Worm (Caenorhabditis elegans) whole organism, L1 larva: ENCODE measurements around the gene ncx-6.

Source experiments
- C04F5.9 ChIP-seq: sonication (generic microtip); optimal IDR thresholded peaks from 2 replicates; lab custom pipeline; 2016; ENCODE audit warnings: missing genetic modification characterization, missing compliant biosample characterization
- C16A3.4 ChIP-seq: fragments of 150-350 bp; optimal IDR thresholded peaks from 2 replicates; lab custom pipeline; 2014; ENCODE audit warnings: missing biosample characterization, missing genetic modification characterization
- C34B4.2 ChIP-seq: sonication (generic microtip); optimal IDR thresholded peaks from 2 replicates; lab custom pipeline; 2017; ENCODE audit warnings: mild to moderate bottlenecking, missing genetic modification characterization, missing compliant biosample characterization
- Y116A8C.19 ChIP-seq: sonication (generic microtip); optimal IDR thresholded peaks from 2 replicates; lab custom pipeline; 2016; ENCODE audit warnings: missing compliant biosample characterization, missing genetic modification characterization, borderline replicate concordance
- aha-1 ChIP-seq: fragments of 150-350 bp; optimal IDR thresholded peaks from 2 replicates; lab custom pipeline; 2014; ENCODE audit warnings: missing biosample characterization, missing genetic modification characterization
- alr-1 ChIP-seq: fragments of 200-800 bp; sonication (Bioruptor generic); optimal IDR thresholded peaks from 2 replicates; lab custom pipeline; 2018; ENCODE audit warnings: borderline replicate concordance, mild to moderate bottlenecking, missing genetic modification characterization, missing compliant biosample characterization
- aly-2 ChIP-seq: fragments of 150-350 bp; optimal IDR thresholded peaks from 2 replicates; lab custom pipeline; 2014; ENCODE audit warnings: missing biosample characterization, missing genetic modification characterization
- ama-1 ChIP-seq: fragments of 150-350 bp; optimal IDR thresholded peaks from 2 replicates; lab custom pipeline; 2014
- blmp-1 ChIP-seq: fragments of 150-350 bp; optimal IDR thresholded peaks from 2 replicates; lab custom pipeline; 2014; ENCODE audit warnings: missing biosample characterization, missing genetic modification characterization
- ceh-82 ChIP-seq, 3 experiments: fragments of 150-350 bp in 1 of 3; sonication (generic microtip) in 2 of 3; optimal IDR thresholded peaks; 2 replicates each; lab custom pipeline; 2014 to 2017; ENCODE audit warnings: missing biosample characterization in 3 of 3, missing genetic modification characterization in 3 of 3
- ceh-88 ChIP-seq: fragments of 200-800 bp; sonication (Bioruptor generic); IDR thresholded peaks from 2 replicates; pipeline ENCODE4 v1.3.6; 2022; ENCODE audit warnings: missing genetic modification characterization, missing compliant biosample characterization
- ceh-90 ChIP-seq: sonication (generic microtip); optimal IDR thresholded peaks from 2 replicates; lab custom pipeline; 2016; ENCODE audit warnings: missing genetic modification characterization, missing compliant biosample characterization
- ces-1 ChIP-seq: fragments of 150-350 bp; optimal IDR thresholded peaks from 2 replicates; lab custom pipeline; 2014; ENCODE audit warnings: missing biosample characterization, missing genetic modification reagents, missing genetic modification characterization
- dpl-1 ChIP-seq, 3 experiments: fragments of 150-350 bp in 2 of 3; sonication (generic microtip) in 1 of 3; optimal IDR thresholded peaks; 2 replicates each; lab custom pipeline; 2014 to 2017; ENCODE audit warnings: missing biosample characterization in 3 of 3, missing genetic modification characterization in 3 of 3, missing genetic modification reagents in 3 of 3
- dsc-1 ChIP-seq: sonication (generic microtip); optimal IDR thresholded peaks from 2 replicates; lab custom pipeline; 2016; ENCODE audit warnings: mild to moderate bottlenecking, missing genetic modification characterization, missing compliant biosample characterization
- efl-1 ChIP-seq, 4 experiments: fragments of 150-350 bp; optimal IDR thresholded peaks in 3 of 4; peaks in 1 of 4; 1 replicate in 1 of 4; 2 replicates in 3 of 4; lab custom pipeline; 2014; ENCODE audit warnings: missing biosample characterization in 2 of 4, missing genetic modification characterization in 2 of 4, missing genetic modification reagents in 2 of 4
- egl-13 ChIP-seq: sonication (generic microtip); optimal IDR thresholded peaks from 2 replicates; lab custom pipeline; 2016; ENCODE audit warnings: missing genotype, missing genetic modification reagents, missing genetic modification characterization, missing compliant biosample characterization
- egl-27 ChIP-seq, 2 experiments: fragments of 150-350 bp in 1 of 2; sonication (generic microtip); optimal IDR thresholded peaks; 3 replicates each; lab custom pipeline; 2017 to 2018; ENCODE audit warnings: missing biosample characterization in 2 of 2, missing genetic modification characterization in 2 of 2, missing genetic modification reagents in 2 of 2
- fkh-10 ChIP-seq: sonication (generic microtip); optimal IDR thresholded peaks from 2 replicates; lab custom pipeline; 2017; ENCODE audit warnings: missing biosample characterization, missing genetic modification reagents, missing genetic modification characterization
- hlh-17 ChIP-seq: fragments of 200-800 bp; sonication (Bioruptor generic); optimal IDR thresholded peaks from 2 replicates; lab custom pipeline; 2018; ENCODE audit warnings: missing genetic modification characterization, mild to moderate bottlenecking, missing compliant biosample characterization, moderate library complexity, borderline replicate concordance
- hpl-2 ChIP-seq: fragments of 150-350 bp; optimal IDR thresholded peaks from 2 replicates; lab custom pipeline; 2014; ENCODE audit warnings: missing biosample characterization, missing genetic modification reagents, missing genetic modification characterization
- irx-1 ChIP-seq: sonication (generic microtip); optimal IDR thresholded peaks from 2 replicates; lab custom pipeline; 2016; ENCODE audit warnings: missing genetic modification characterization, missing compliant biosample characterization
- isw-1 ChIP-seq: fragments of 200-800 bp; sonication (Bioruptor generic); IDR thresholded peaks from 2 replicates; pipeline ENCODE4 v1.3.6; 2022; ENCODE audit warnings: missing genetic modification characterization, missing compliant biosample characterization
- jun-1 ChIP-seq: fragments of 150-350 bp; optimal IDR thresholded peaks from 2 replicates; lab custom pipeline; 2014; ENCODE audit warnings: missing biosample characterization, missing genetic modification reagents, missing genetic modification characterization
- lin-13 ChIP-seq: fragments of 150-350 bp; optimal IDR thresholded peaks from 2 replicates; lab custom pipeline; 2014; ENCODE audit warnings: missing biosample characterization, missing genetic modification reagents, missing genetic modification characterization
- lin-14 ChIP-seq: fragments of 200-800 bp; sonication (Bioruptor generic); optimal IDR thresholded peaks from 2 replicates; lab custom pipeline; 2018; ENCODE audit warnings: mild to moderate bottlenecking, missing genetic modification characterization, moderate library complexity, missing compliant biosample characterization
- lin-15B ChIP-seq: fragments of 150-350 bp; sonication (generic microtip); optimal IDR thresholded peaks from 3 replicates; lab custom pipeline; 2014; ENCODE audit warnings: missing biosample characterization, missing genetic modification characterization
- lin-35 ChIP-seq, 2 experiments: fragments of 150-350 bp; optimal IDR thresholded peaks; 2 replicates each; lab custom pipeline; 2014; ENCODE audit warnings: missing biosample characterization in 2 of 2, missing genetic modification characterization in 2 of 2, missing genetic modification reagents in 2 of 2
- lir-3 ChIP-seq: sonication (generic microtip); optimal IDR thresholded peaks from 2 replicates; lab custom pipeline; 2016; ENCODE audit warnings: mild to moderate bottlenecking, missing genetic modification characterization, moderate library complexity, missing compliant biosample characterization; ENCODE audit not compliant: poor library complexity
- mab-9 ChIP-seq: fragments of 200-800 bp; sonication (Bioruptor generic); IDR thresholded peaks from 2 replicates; pipeline ENCODE4 v1.3.6; 2022; ENCODE audit warnings: missing genetic modification reagents, missing genetic modification characterization, missing compliant biosample characterization
- mdl-1 ChIP-seq, 2 experiments: fragments of 150-350 bp; optimal IDR thresholded peaks; 2 replicates each; lab custom pipeline; 2014 to 2017; ENCODE audit warnings: missing biosample characterization in 2 of 2, missing genetic modification characterization in 2 of 2, inconsistent platforms in 1 of 2
- nhr-237 ChIP-seq: fragments of 150-350 bp; optimal IDR thresholded peaks from 2 replicates; lab custom pipeline; 2014; ENCODE audit warnings: missing biosample characterization, missing genetic modification characterization
- nhr-47 ChIP-seq: sonication (generic microtip); optimal IDR thresholded peaks from 2 replicates; lab custom pipeline; 2016; ENCODE audit warnings: mild to moderate bottlenecking, missing genetic modification characterization, moderate library complexity, missing compliant biosample characterization
- nhr-71 ChIP-seq: sonication (generic microtip); optimal IDR thresholded peaks from 2 replicates; lab custom pipeline; 2016; ENCODE audit warnings: mild to moderate bottlenecking, missing genetic modification characterization, moderate library complexity, missing compliant biosample characterization
- nhr-77 ChIP-seq: fragments of 150-350 bp; optimal IDR thresholded peaks from 2 replicates; lab custom pipeline; 2014; ENCODE audit warnings: missing biosample characterization, missing genetic modification characterization
- nhr-84 ChIP-seq: sonication (generic microtip); optimal IDR thresholded peaks from 2 replicates; lab custom pipeline; 2017; ENCODE audit warnings: missing biosample characterization, missing genetic modification characterization
- pag-3 ChIP-seq: sonication (generic microtip); optimal IDR thresholded peaks from 2 replicates; lab custom pipeline; 2017; ENCODE audit warnings: missing genetic modification characterization, mild to moderate bottlenecking, missing compliant biosample characterization, antibody characterized with exemption, borderline replicate concordance; ENCODE audit not compliant: insufficient read depth
- rnt-1 ChIP-seq: sonication (generic microtip); optimal IDR thresholded peaks from 2 replicates; lab custom pipeline; 2016; ENCODE audit warnings: mild to moderate bottlenecking, missing genetic modification characterization, moderate library complexity, missing compliant biosample characterization
- snu-23 ChIP-seq: sonication (generic microtip); optimal IDR thresholded peaks from 2 replicates; lab custom pipeline; 2016; ENCODE audit warnings: missing genetic modification characterization, missing compliant biosample characterization
- sptf-1 ChIP-seq: fragments of 150-350 bp; optimal IDR thresholded peaks from 2 replicates; lab custom pipeline; 2014; ENCODE audit warnings: missing biosample characterization, missing genetic modification characterization
- tlp-1 ChIP-seq: fragments of 150-350 bp; optimal IDR thresholded peaks from 2 replicates; lab custom pipeline; 2014; ENCODE audit warnings: missing biosample characterization, missing genetic modification characterization
- unc-86 ChIP-seq: sonication (generic microtip); optimal IDR thresholded peaks from 2 replicates; lab custom pipeline; 2016; ENCODE audit warnings: missing genetic modification characterization, missing compliant biosample characterization
- unc-98 ChIP-seq: fragments of 200-800 bp; sonication (Bioruptor generic); IDR thresholded peaks from 2 replicates; pipeline ENCODE4 v1.3.6; 2022; ENCODE audit warnings: missing genetic modification characterization, missing compliant biosample characterization
- xbp-1 ChIP-seq: sonication (generic microtip); optimal IDR thresholded peaks from 2 replicates; lab custom pipeline; 2016; ENCODE audit warnings: missing genetic modification characterization, missing compliant biosample characterization

Gene ncx-6

ce11 chrIII:9705157-9705905, 8.4 kb downstream of the ncx-6 start:
- TF ChIP-seq jun-1 (no peak), dsc-1 (tag; lab: Kevin White, UChicago) (no peak), ceh-90 (no peak), ces-1 (GFP tag; lab: Kevin White, UChicago) (no peak), sptf-1 (tag; lab: Kevin White, UChicago) (no peak), lin-15B (no peak), blmp-1 (peak; percentile 41)

ce11 chrIII:9704606-9704938, 9.2 kb downstream of the ncx-6 start:
- TF ChIP-seq alr-1 (tag; lab: Kevin White, UChicago) (no peak), lin-14 (GFP tag; lab: Kevin White, UChicago) (peak; percentile 1), efl-1 (optimal IDR thresholded peaks at IDR 0.05; lab: Kevin White, UChicago) (no peak), efl-1 (GFP tag; optimal IDR thresholded peaks at IDR 0.05 in 1 of 2; lab: Kevin White, UChicago) (peak in 1 of 2 experiments; percentile 51)

DNA sequence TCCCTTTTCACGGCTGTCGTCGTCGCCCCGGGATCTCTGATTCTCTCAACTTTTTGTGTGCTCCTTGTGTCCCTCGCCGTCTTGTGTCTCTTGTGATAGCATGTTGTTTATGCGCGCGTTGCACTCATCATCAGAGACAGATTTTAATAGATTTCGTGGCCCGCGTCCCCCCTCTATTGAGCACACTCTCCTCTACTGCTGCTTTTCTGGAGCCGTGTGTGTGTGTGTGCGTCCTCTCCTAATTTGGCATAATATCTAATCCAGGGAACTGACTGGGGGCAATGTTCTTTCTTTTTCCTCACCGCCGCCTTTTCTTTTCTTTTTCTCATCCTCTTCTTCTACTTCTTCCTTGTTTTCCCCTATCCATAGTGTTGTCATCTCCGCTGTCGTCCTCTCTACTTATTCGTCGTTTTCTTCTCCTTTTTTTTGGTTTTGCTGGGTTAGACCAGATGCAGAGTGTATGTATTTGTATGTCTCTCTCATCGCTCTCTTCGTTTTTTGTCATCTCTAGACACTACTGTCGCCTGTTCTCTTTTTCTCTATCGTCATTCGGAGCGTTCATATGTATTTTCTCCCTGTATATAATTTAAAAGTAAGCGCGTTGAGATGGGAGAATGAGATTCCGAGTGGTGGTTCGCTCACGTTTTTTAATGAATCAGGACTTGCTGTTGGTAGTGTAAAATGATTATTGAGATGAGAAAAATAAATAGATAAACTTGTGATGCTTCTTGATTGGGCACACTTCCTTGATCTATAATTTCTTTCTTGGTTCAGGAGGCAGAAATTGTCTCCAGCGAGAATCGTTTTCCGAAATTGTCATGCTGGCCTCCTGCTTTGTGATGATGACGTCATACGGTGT, 9.8 kb downstream of the ncx-6 start:
- TF ChIP-seq irx-1 (tag; lab: Kevin White, UChicago) (no peak), rnt-1 (tag; lab: Kevin White, UChicago) (peak; percentile 33), unc-98 (GFP tag; lab: Robert Waterston, UW) (no peak), ama-1 (lab: Kevin White, UChicago) (no peak), egl-27 (tag; optimal IDR thresholded peaks at IDR 0.05; lab: Kevin White, UChicago) (no peak), ceh-90 (no peak), sptf-1 (tag; lab: Kevin White, UChicago) (no peak), mab-9 (peak; percentile 31; the same call in 1 of the 2 replicates), dpl-1 (GFP tag; optimal IDR thresholded peaks at IDR 0.05; lab: Kevin White, UChicago) (peak in 1 of 3 experiments; percentile 6), lin-13 (GFP tag; lab: Kevin White, UChicago) (peak; percentile 40), C16A3.4 (tag; lab: Kevin White, UChicago) (no peak), nhr-77 (no peak), hpl-2 (GFP tag; lab: Kevin White, UChicago) (no peak), ceh-88 (GFP tag; lab: Robert Waterston, UW) (0 out of 2 replicates have a peak, but pooled peaks have one; percentile 14), nhr-84 (tag; lab: Kevin White, UChicago) (no peak), unc-86 (tag; lab: Kevin White, UChicago) (peak; percentile 59), nhr-47 (tag; lab: Kevin White, UChicago) (peak; percentile 62), nhr-71 (peak; percentile 51), egl-13 (peak; percentile 30), mdl-1 (tag; optimal IDR thresholded peaks at IDR 0.05; lab: Kevin White, UChicago) (no peak), C34B4.2 (tag; lab: Kevin White, UChicago) (no peak), hlh-17 (GFP tag; lab: Kevin White, UChicago) (no peak), Y116A8C.19 (tag; lab: Kevin White, UChicago) (no peak), isw-1 (GFP tag; lab: Robert Waterston, UW) (no peak; the same call in 1 of the 2 replicates), nhr-237 (no peak), xbp-1 (peak; percentile 7), alr-1 (tag; lab: Kevin White, UChicago) (no peak), snu-23 (GFP tag; lab: Kevin White, UChicago) (peak; percentile 37), ceh-82 (tag; optimal IDR thresholded peaks at IDR 0.05; lab: Kevin White, UChicago) (peak in 2 of 3 experiments; percentile 2 to 31), aha-1 (no peak), pag-3 (tag; lab: Kevin White, UChicago) (no peak), jun-1 (no peak), lir-3 (no peak), C04F5.9 (tag; lab: Kevin White, UChicago) (no peak), lin-35 (GFP tag; optimal IDR thresholded peaks at IDR 0.05; lab: Kevin White, UChicago) (peak; percentile 14 to 25), fkh-10 (GFP tag; lab: Kevin White, UChicago) (peak; percentile 38), ces-1 (GFP tag; lab: Kevin White, UChicago) (no peak), aly-2 (no peak), lin-15B (no peak), tlp-1 (tag; lab: Kevin White, UChicago) (no peak)
